Worm (Caenorhabditis elegans) whole organism, young adult: ENCODE results near the gene srsx-11.

Source experiments
- B0336.3 ChIP-seq: fragments of 200-800 bp; sonication (Bioruptor generic); IDR thresholded peaks from 2 replicates; pipeline ENCODE4 v1.3.6; 2022; ENCODE audit warnings: missing genetic modification characterization, missing compliant biosample characterization
- ama-1 ChIP-seq, 3 experiments: fragments of 150-350 bp in 1 of 3; sonication (generic microtip) in 2 of 3; optimal IDR thresholded peaks; 2 replicates each; lab custom pipeline; 2014 to 2018; ENCODE audit warnings: missing biosample characterization in 2 of 3, missing genetic modification characterization in 2 of 3, missing genetic modification reagents in 2 of 3
- atf-7 ChIP-seq: sonication (generic microtip); optimal IDR thresholded peaks from 2 replicates; lab custom pipeline; 2017; ENCODE audit warnings: mild to moderate bottlenecking, missing genetic modification characterization, missing compliant biosample characterization
- egrh-3 ChIP-seq: fragments of 200-800 bp; sonication (Bioruptor generic); IDR thresholded peaks from 2 replicates; pipeline ENCODE4 v1.3.6; 2022; ENCODE audit warnings: missing genetic modification reagents, missing genetic modification characterization, missing compliant biosample characterization
- ekl-4 ChIP-seq: fragments of 200-800 bp; sonication (Bioruptor generic); IDR thresholded peaks from 2 replicates; pipeline ENCODE4 v1.3.6; 2022; ENCODE audit warnings: missing genetic modification reagents, missing genetic modification characterization, missing compliant biosample characterization
- hlh-26 ChIP-seq: fragments of 200-800 bp; sonication (Bioruptor generic); conservative IDR thresholded peaks from 2 replicates; pipeline ENCODE4 v1.3.6; 2022; ENCODE audit warnings: missing genetic modification reagents, missing genetic modification characterization, missing compliant biosample characterization
- mel-28 ChIP-seq: sonication (generic microtip); optimal IDR thresholded peaks from 2 replicates; lab custom pipeline; 2016; ENCODE audit warnings: borderline replicate concordance, mild to moderate bottlenecking, missing genetic modification characterization, missing compliant biosample characterization
- nfya-1 ChIP-seq: sonication (generic microtip); optimal IDR thresholded peaks from 2 replicates; lab custom pipeline; 2017; ENCODE audit warnings: antibody characterized with exemption, missing compliant biosample characterization, missing genetic modification characterization, borderline replicate concordance; ENCODE audit not compliant: insufficient read depth
- unc-130 ChIP-seq: sonication (generic microtip); optimal IDR thresholded peaks from 2 replicates; lab custom pipeline; 2016; ENCODE audit warnings: missing genetic modification reagents, missing genetic modification characterization, missing compliant biosample characterization
- unc-62 ChIP-seq: fragments of 150-350 bp; optimal IDR thresholded peaks from 2 replicates; lab custom pipeline; 2014; ENCODE audit warnings: missing biosample characterization, missing genetic modification reagents, missing genetic modification characterization
- zim-3 ChIP-seq: sonication (generic microtip); optimal IDR thresholded peaks from 2 replicates; lab custom pipeline; 2017; ENCODE audit warnings: mild to moderate bottlenecking, missing genetic modification characterization, moderate library complexity, missing compliant biosample characterization

- TF ChIP-seq ama-1 (optimal IDR thresholded peaks at IDR 0.05; lab: Kevin White, UChicago) (no peak), ama-1 (GFP tag; optimal IDR thresholded peaks at IDR 0.05; lab: Kevin White, UChicago) (no peak), atf-7 (tag; lab: Kevin White, UChicago) (no peak), hlh-26 (GFP tag; lab: Robert Waterston, UW) (no peak), mel-28 (tag; lab: Kevin White, UChicago) (no peak), nfya-1 (tag; lab: Kevin White, UChicago) (no peak), unc-62 (no peak), egrh-3 (GFP tag; lab: Robert Waterston, UW) (no peak), B0336.3 (GFP tag; lab: Robert Waterston, UW) (no peak), zim-3 (no peak), ekl-4 (GFP tag; lab: Robert Waterston, UW) (no peak), unc-130 (GFP tag; lab: Kevin White, UChicago) (no peak)
Observed at ce11 chrV:4980094-4980493, 1.1 kb upstream of the srsx-11 start.
